Worm (Caenorhabditis elegans) whole organism, L3 larva: ENCODE results near the gene clp-7.

Experiments
- ceh-82 ChIP-seq: fragments of 150-350 bp; optimal IDR thresholded peaks from 2 replicates; lab custom pipeline; 2014; ENCODE audit warnings: missing biosample characterization, missing genetic modification characterization
- egl-27 ChIP-seq: sonication (generic microtip); optimal IDR thresholded peaks from 4 replicates; lab custom pipeline; 2017; ENCODE audit warnings: missing biosample characterization, missing genetic modification reagents, missing genetic modification characterization
- elt-2 ChIP-seq: sonication (generic microtip); optimal IDR thresholded peaks from 2 replicates; lab custom pipeline; 2016; ENCODE audit warnings: missing genetic modification reagents, mild to moderate bottlenecking, missing genetic modification characterization, missing compliant biosample characterization
- elt-3 ChIP-seq, 3 experiments: fragments of 150-350 bp in 1 of 3; sonication (generic microtip) in 2 of 3; optimal IDR thresholded peaks; 2 replicates in 2 of 3; 4 replicates in 1 of 3; lab custom pipeline; 2014 to 2017; ENCODE audit warnings: missing biosample characterization in 3 of 3, missing genetic modification characterization in 3 of 3
- fos-1 ChIP-seq: fragments of 150-350 bp; optimal IDR thresholded peaks from 2 replicates; lab custom pipeline; 2014; ENCODE audit warnings: missing biosample characterization, missing genetic modification characterization
- mml-1 ChIP-seq: fragments of 150-350 bp; sonication (generic microtip); optimal IDR thresholded peaks from 3 replicates; lab custom pipeline; 2014; ENCODE audit warnings: missing biosample characterization, missing genetic modification characterization
- nhr-12 ChIP-seq: fragments of 150-350 bp; optimal IDR thresholded peaks from 2 replicates; lab custom pipeline; 2014; ENCODE audit warnings: missing biosample characterization, missing genetic modification characterization
- nhr-25 ChIP-seq: sonication (generic microtip); optimal IDR thresholded peaks from 2 replicates; lab custom pipeline; 2017; ENCODE audit warnings: missing biosample characterization, missing genetic modification characterization
- nhr-28 ChIP-seq: fragments of 150-350 bp; optimal IDR thresholded peaks from 2 replicates; lab custom pipeline; 2014; ENCODE audit warnings: missing biosample characterization, missing genetic modification characterization
- nhr-77 ChIP-seq: fragments of 150-350 bp; optimal IDR thresholded peaks from 2 replicates; lab custom pipeline; 2014; ENCODE audit warnings: missing biosample characterization, missing genetic modification characterization
- pha-4 ChIP-seq: fragments of 150-350 bp; optimal IDR thresholded peaks from 2 replicates; lab custom pipeline; 2014; ENCODE audit warnings: missing biosample characterization, missing genetic modification reagents, missing genetic modification characterization
- snpc-4 ChIP-seq: fragments of 150-350 bp; optimal IDR thresholded peaks from 2 replicates; lab custom pipeline; 2014; ENCODE audit warnings: missing biosample characterization, missing genetic modification characterization
- zag-1 ChIP-seq: fragments of 150-350 bp; optimal IDR thresholded peaks from 2 replicates; lab custom pipeline; 2014; ENCODE audit warnings: missing biosample characterization, missing genetic modification characterization

ce11 chrIV:1465462-1465861, 19.7 kb upstream of the clp-7 start:
- TF ChIP-seq zag-1 (tag; lab: Kevin White, UChicago) = no peak
- TF ChIP-seq nhr-28 = no peak
- no peak for TF ChIP-seq nhr-25 (tag; lab: Kevin White, UChicago)
- no peak for TF ChIP-seq ceh-82 (tag; lab: Kevin White, UChicago)
- no peak for TF ChIP-seq nhr-77 (tag; lab: Kevin White, UChicago)
- no peak for TF ChIP-seq snpc-4
- TF ChIP-seq fos-1 = no peak
- TF ChIP-seq pha-4 (tag; lab: Kevin White, UChicago) = no peak
- TF ChIP-seq egl-27 = no peak
- no peak for TF ChIP-seq elt-3 (tag; optimal IDR thresholded peaks at IDR 0.05; lab: Kevin White, UChicago)
- no peak for TF ChIP-seq nhr-12 (tag; lab: Kevin White, UChicago)
- TF ChIP-seq elt-2 = no peak
- TF ChIP-seq mml-1 (tag; lab: Kevin White, UChicago) = no peak
